Fruit fly (Drosophila melanogaster): ENCODE data around the gene pn.

DNA sequence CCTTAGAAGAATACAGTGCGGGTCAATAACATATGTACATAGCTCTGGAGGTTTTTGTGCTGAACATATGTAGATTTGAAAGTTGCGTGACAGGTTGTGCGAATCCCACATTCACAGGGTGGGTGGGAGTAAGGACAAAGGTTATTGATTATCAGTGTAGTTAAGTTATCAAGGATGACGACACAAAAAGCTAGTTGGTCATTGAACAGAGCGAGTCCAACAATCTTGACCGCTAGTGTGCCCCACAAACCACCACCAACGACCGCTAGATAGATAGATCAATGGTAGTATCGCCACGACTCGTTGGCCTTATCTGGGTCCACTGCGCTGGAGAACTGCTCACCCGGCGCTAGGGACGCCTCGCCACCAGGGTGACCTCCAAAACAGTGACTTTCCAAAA, 34.4 kb upstream of the pn start:
- TF ChIP-seq usp (GFP tag; optimal IDR thresholded peaks at IDR 0.05) (no peak), pan (optimal IDR thresholded peaks at IDR 0.05) (no peak), CG8478 (optimal IDR thresholded peaks at IDR 0.05) (no peak), psq (optimal IDR thresholded peaks at IDR 0.05) (no peak)
